Worm (Caenorhabditis elegans) whole organism, L4/young adult: ENCODE results near the gene srt-42.

ENCODE experiments used
- W03F9.2 ChIP-seq: fragments of 150-350 bp; optimal IDR thresholded peaks from 2 replicates; lab custom pipeline; 2014; ENCODE audit warnings: missing biosample characterization, missing genetic modification characterization
- him-1 ChIP-seq: sonication (generic microtip); optimal IDR thresholded peaks from 2 replicates; lab custom pipeline; 2016; ENCODE audit warnings: missing genotype, missing genetic modification reagents, missing genetic modification characterization, missing compliant biosample characterization

ce11 chrV:1845977-1846376 lies 38.7 kb downstream of the srt-42 start, which contains the start of gene T10B5.7:
- TF ChIP-seq W03F9.2 (tag; lab: Kevin White, UChicago): no peak
- TF ChIP-seq him-1 (tag; lab: Kevin White, UChicago): no peak
